Fruit fly (Drosophila melanogaster): Measurements from ENCODE around the gene Ravus.

dm6 chr3R:13260114-13260673 is 3.7 kb downstream of the Ravus start, which contains the start of gene CG11686:
- TF ChIP-seq pan (optimal IDR thresholded peaks at IDR 0.05): no peak
- no peak for TF ChIP-seq usp (GFP tag; optimal IDR thresholded peaks at IDR 0.05)

Measured in whole organism.